Worm (Caenorhabditis elegans): ENCODE data around the gene clec-265.

ce11 chrX:3009190-3009589, 22.4 kb upstream of the clec-265 start, which contains the start of gene Y48D7A.1:
- TF ChIP-seq him-1 (tag; optimal IDR thresholded peaks at IDR 0.05) (no peak), dao-5 (tag; optimal IDR thresholded peaks at IDR 0.05) (no peak)

All from whole organism, L4/young adult.